Fruit fly (Drosophila melanogaster) whole organism, prepupa: ENCODE results near the gene CG18765.

Experiments used
- Blimp-1 ChIP-seq: fragments of 200-800 bp; sonication (Bioruptor generic); optimal IDR thresholded peaks from 3 replicates; lab custom pipeline; 2017; ENCODE audit warnings: missing biosample characterization, missing genetic modification characterization, mild to moderate bottlenecking, moderate library complexity, missing genetic modification reagents
- CG10669 ChIP-seq: fragments of 200-800 bp; sonication (Bioruptor generic); optimal IDR thresholded peaks from 3 replicates; lab custom pipeline; 2018; ENCODE audit warnings: missing biosample characterization, mild to moderate bottlenecking, missing genetic modification characterization, moderate library complexity
- CG11294 ChIP-seq: fragments of 200-800 bp; sonication (Bioruptor generic); IDR thresholded peaks from 2 replicates; pipeline ENCODE4 v1.3.6; 2022; ENCODE audit warnings: missing biosample characterization, missing genetic modification characterization
- CG11762 ChIP-seq: fragments of 200-800 bp; sonication (Bioruptor generic); optimal IDR thresholded peaks from 3 replicates; lab custom pipeline; 2016; ENCODE audit warnings: missing biosample characterization, missing genetic modification characterization; ENCODE audit not compliant: insufficient read depth
- CG11902 ChIP-seq: fragments of 200-800 bp; sonication (Bioruptor generic); optimal IDR thresholded peaks from 3 replicates; lab custom pipeline; 2016; ENCODE audit warnings: missing biosample characterization, missing genetic modification characterization
- CG15336 ChIP-seq: fragments of 200-800 bp; sonication (Bioruptor generic); IDR thresholded peaks from 2 replicates; pipeline ENCODE4 v1.3.6; 2022; ENCODE audit warnings: missing biosample characterization, missing genetic modification characterization
- CG1621 ChIP-seq: fragments of 200-800 bp; sonication (Bioruptor generic); optimal IDR thresholded peaks from 3 replicates; lab custom pipeline; 2018; ENCODE audit warnings: missing biosample characterization, mild to moderate bottlenecking, missing genetic modification characterization
- CG16779 ChIP-seq: fragments of 200-800 bp; sonication (Bioruptor generic); optimal IDR thresholded peaks from 3 replicates; lab custom pipeline; 2017; ENCODE audit warnings: missing biosample characterization, mild to moderate bottlenecking, missing genetic modification characterization
- CG3032 ChIP-seq: fragments of 200-800 bp; optimal IDR thresholded peaks from 2 replicates; lab custom pipeline; 2019; ENCODE audit warnings: missing biosample characterization, mild to moderate bottlenecking, missing genetic modification characterization, moderate library complexity
- CG31627 ChIP-seq: fragments of 200-800 bp; sonication (Bioruptor generic); optimal IDR thresholded peaks from 3 replicates; lab custom pipeline; 2016; ENCODE audit warnings: missing biosample characterization, missing genetic modification characterization
- CG32006 ChIP-seq: fragments of 200-800 bp; sonication (Bioruptor generic); optimal IDR thresholded peaks from 3 replicates; lab custom pipeline; 2017; ENCODE audit warnings: missing biosample characterization, mild to moderate bottlenecking, missing genetic modification characterization
- CG34406 ChIP-seq: fragments of 200-800 bp; sonication (Bioruptor generic); optimal IDR thresholded peaks from 3 replicates; lab custom pipeline; 2016; ENCODE audit warnings: missing biosample characterization, missing genetic modification characterization
- CG4318 ChIP-seq: fragments of 200-800 bp; sonication (Bioruptor generic); optimal IDR thresholded peaks from 3 replicates; lab custom pipeline; 2017; ENCODE audit warnings: missing biosample characterization, mild to moderate bottlenecking, missing genetic modification characterization
- CG6276 ChIP-seq: fragments of 200-800 bp; sonication (Bioruptor generic); optimal IDR thresholded peaks from 2 replicates; lab custom pipeline; 2017; ENCODE audit warnings: missing biosample characterization, mild to moderate bottlenecking, missing genetic modification characterization
- CG6808 ChIP-seq: fragments of 200-800 bp; sonication (Bioruptor generic); optimal IDR thresholded peaks from 3 replicates; lab custom pipeline; 2017; ENCODE audit warnings: missing biosample characterization, missing genetic modification characterization, mild to moderate bottlenecking, moderate library complexity, missing genetic modification reagents
- CG7368 ChIP-seq: fragments of 200-800 bp; sonication (Bioruptor generic); optimal IDR thresholded peaks from 3 replicates; lab custom pipeline; 2016; ENCODE audit warnings: missing biosample characterization, missing genetic modification characterization
- CG8119 ChIP-seq: fragments of 200-800 bp; sonication (Bioruptor generic); IDR thresholded peaks from 3 replicates; pipeline ENCODE4 v1.3.6; 2022; ENCODE audit warnings: missing biosample characterization, missing genetic modification characterization
- CG8632 ChIP-seq: fragments of 200-800 bp; sonication (Bioruptor generic); optimal IDR thresholded peaks from 3 replicates; lab custom pipeline; 2016; ENCODE audit warnings: missing biosample characterization, missing genetic modification characterization
- CG9139 ChIP-seq: fragments of 200-800 bp; sonication (Bioruptor generic); optimal IDR thresholded peaks from 3 replicates; lab custom pipeline; 2017; ENCODE audit warnings: missing biosample characterization, mild to moderate bottlenecking, missing genetic modification characterization
- Eip75B ChIP-seq: fragments of 200-800 bp; sonication (Bioruptor generic); optimal IDR thresholded peaks from 3 replicates; lab custom pipeline; 2016; ENCODE audit warnings: missing biosample characterization, missing genetic modification characterization
- Eip78C ChIP-seq: fragments of 200-800 bp; sonication (Bioruptor generic); peaks from one replicate; lab custom pipeline; 2016; ENCODE audit warnings: missing biosample characterization, missing genetic modification characterization
- Eip93F ChIP-seq: fragments of 200-800 bp; sonication (Bioruptor generic); optimal IDR thresholded peaks from 2 replicates; lab custom pipeline; 2016; ENCODE audit warnings: missing biosample characterization, mild to moderate bottlenecking, missing genetic modification characterization
- Ets96B ChIP-seq: fragments of 200-800 bp; optimal IDR thresholded peaks from 2 replicates; lab custom pipeline; 2019; ENCODE audit warnings: missing biosample characterization, mild to moderate bottlenecking, missing genetic modification characterization, moderate library complexity
- Gug ChIP-seq: fragments of 200-800 bp; sonication (Bioruptor generic); IDR thresholded peaks from 2 replicates; pipeline ENCODE4 v1.3.6; 2022; ENCODE audit warnings: missing biosample characterization, missing genetic modification characterization
- Hr4 ChIP-seq: fragments of 200-800 bp; sonication (Bioruptor generic); optimal IDR thresholded peaks from 3 replicates; lab custom pipeline; 2016; ENCODE audit warnings: missing biosample characterization, missing genetic modification characterization
- Lpt ChIP-seq: fragments of 200-800 bp; sonication (Bioruptor generic); optimal IDR thresholded peaks from 3 replicates; lab custom pipeline; 2016; ENCODE audit warnings: missing biosample characterization, missing genetic modification characterization
- Met ChIP-seq: fragments of 200-800 bp; sonication (Bioruptor generic); optimal IDR thresholded peaks from 3 replicates; lab custom pipeline; 2016; ENCODE audit warnings: missing biosample characterization, missing genetic modification characterization
- Smox ChIP-seq: fragments of 200-800 bp; sonication (Bioruptor generic); optimal IDR thresholded peaks from 3 replicates; lab custom pipeline; 2016; ENCODE audit warnings: missing biosample characterization, missing genetic modification characterization
- Sox102F ChIP-seq: fragments of 200-800 bp; sonication (Bioruptor generic); optimal IDR thresholded peaks from 2 replicates; lab custom pipeline; 2016; ENCODE audit warnings: missing biosample characterization, mild to moderate bottlenecking, missing genetic modification characterization
- Sox14 ChIP-seq: fragments of 200-800 bp; sonication (Bioruptor generic); optimal IDR thresholded peaks from 3 replicates; lab custom pipeline; 2016; ENCODE audit warnings: missing biosample characterization, missing genetic modification characterization
- Sox15 ChIP-seq: fragments of 200-800 bp; sonication (Bioruptor generic); optimal IDR thresholded peaks from 3 replicates; lab custom pipeline; 2016; ENCODE audit warnings: missing biosample characterization, missing genetic modification characterization
- achi ChIP-seq: fragments of 200-800 bp; sonication (Bioruptor generic); optimal IDR thresholded peaks from 3 replicates; lab custom pipeline; 2016; ENCODE audit warnings: missing biosample characterization, missing genetic modification characterization
- acj6 ChIP-seq: fragments of 200-800 bp; sonication (Bioruptor generic); optimal IDR thresholded peaks from 3 replicates; lab custom pipeline; 2016; ENCODE audit warnings: missing biosample characterization, missing genetic modification characterization
- cyc ChIP-seq: fragments of 200-800 bp; sonication (Bioruptor generic); optimal IDR thresholded peaks from 3 replicates; lab custom pipeline; 2016; ENCODE audit warnings: missing biosample characterization, missing genetic modification characterization
- dac ChIP-seq: fragments of 200-800 bp; sonication (Bioruptor generic); optimal IDR thresholded peaks from 2 replicates; lab custom pipeline; 2017; ENCODE audit warnings: missing biosample characterization, mild to moderate bottlenecking, missing genetic modification characterization
- dsx ChIP-seq: fragments of 200-800 bp; optimal IDR thresholded peaks from 3 replicates; lab custom pipeline; 2019; ENCODE audit warnings: missing biosample characterization, mild to moderate bottlenecking, missing genetic modification characterization, moderate library complexity; ENCODE audit not compliant: poor library complexity, severe bottlenecking
- eg ChIP-seq: fragments of 200-800 bp; sonication (Bioruptor generic); IDR thresholded peaks from 3 replicates; pipeline ENCODE4 v1.3.6; 2022; ENCODE audit warnings: missing biosample characterization, missing genetic modification characterization
- fkh ChIP-seq: fragments of 200-800 bp; sonication (Bioruptor generic); optimal IDR thresholded peaks from 3 replicates; lab custom pipeline; 2017; ENCODE audit warnings: missing biosample characterization, mild to moderate bottlenecking, missing genetic modification characterization, moderate library complexity
- net ChIP-seq: fragments of 200-800 bp; sonication (Bioruptor generic); optimal IDR thresholded peaks from 3 replicates; lab custom pipeline; 2016; ENCODE audit warnings: missing biosample characterization, missing genetic modification characterization
- pdm3 ChIP-seq: fragments of 200-800 bp; sonication (Bioruptor generic); optimal IDR thresholded peaks from 3 replicates; lab custom pipeline; 2016; ENCODE audit warnings: missing biosample characterization, missing genetic modification characterization
- salr ChIP-seq, 2 experiments: fragments of 200-800 bp; sonication (Bioruptor generic); optimal IDR thresholded peaks; 3 replicates each; lab custom pipeline; 2016 to 2018; ENCODE audit warnings: missing biosample characterization in 2 of 2, missing genetic modification characterization in 2 of 2, mild to moderate bottlenecking in 1 of 2
- spab ChIP-seq: fragments of 200-800 bp; sonication (Bioruptor generic); optimal IDR thresholded peaks from 2 replicates; lab custom pipeline; 2017; ENCODE audit warnings: missing biosample characterization, mild to moderate bottlenecking, missing genetic modification characterization, missing genetic modification reagents
- ss ChIP-seq, 2 experiments: fragments of 200-800 bp; sonication (Bioruptor generic); optimal IDR thresholded peaks; 2 replicates in 1 of 2; 3 replicates in 1 of 2; lab custom pipeline; 2017 to 2018; ENCODE audit warnings: mild to moderate bottlenecking in 2 of 2, missing biosample characterization in 2 of 2, missing genetic modification characterization in 2 of 2, moderate library complexity in 1 of 2
- svp ChIP-seq: fragments of 200-800 bp; sonication (Bioruptor generic); peaks from one replicate; lab custom pipeline; 2016; ENCODE audit warnings: missing biosample characterization, missing genetic modification characterization
- vri ChIP-seq: fragments of 200-800 bp; sonication (Bioruptor generic); optimal IDR thresholded peaks from 3 replicates; lab custom pipeline; 2016; ENCODE audit warnings: missing biosample characterization, mild to moderate bottlenecking, missing genetic modification characterization

CG18765 gene

dm6 chr3R:11650105-11651039 is 41.2 kb downstream of the CG18765 start, which contains the start of the genes Csk and Elp1 (continued):
- TF ChIP-seq Lpt (peak; percentile 2), CG7368 (GFP tag; lab: Kevin White, UChicago) (no peak), spab (GFP tag; lab: Kevin White, UChicago) (no peak), Eip78C (GFP tag; lab: Kevin White, UChicago) (peak; percentile 70), CG15336 (GFP tag; lab: Robert Waterston, UW) (no peak), CG6808 (GFP tag; lab: Kevin White, UChicago) (peak; percentile 6), CG9139 (GFP tag; lab: Kevin White, UChicago) (no peak), Met (GFP tag; lab: Kevin White, UChicago) (peak; percentile 60), net (peak; percentile 23), Sox15 (GFP tag; lab: Kevin White, UChicago) (peak; percentile 22), salr (GFP tag; optimal IDR thresholded peaks at IDR 0.05; lab: Kevin White, UChicago) (no peak), dsx (GFP tag; lab: Kevin White, UChicago) (no peak), CG10669 (peak; percentile 1), Eip93F (GFP tag; lab: Kevin White, UChicago) (peak; percentile 38), cyc (GFP tag; lab: Kevin White, UChicago) (peak; percentile 51), CG34406 (no peak), CG31627 (GFP tag; lab: Kevin White, UChicago) (peak; percentile 38), Gug (GFP tag; lab: Robert Waterston, UW) (peak; percentile 41; the same call in 1 of the 2 replicates), CG16779 (tag; lab: Kevin White, UChicago) (no peak), achi (GFP tag; lab: Kevin White, UChicago) (peak; percentile 57), Eip75B (GFP tag; lab: Kevin White, UChicago) (peak; percentile 42)

- peak; percentile 88 for TF ChIP-seq Sox102F (GFP tag; lab: Kevin White, UChicago)
- TF ChIP-seq Smox (GFP tag; lab: Kevin White, UChicago): peak; percentile 85
- TF ChIP-seq salr (GFP tag; optimal IDR thresholded peaks at IDR 0.05; lab: Kevin White, UChicago): peak; percentile 66 to 71
- TF ChIP-seq CG32006 (GFP tag; lab: Kevin White, UChicago): peak; percentile 86
- peak; percentile 90 for TF ChIP-seq Sox15 (GFP tag; lab: Kevin White, UChicago)
- peak; percentile 37 for TF ChIP-seq CG9139 (GFP tag; lab: Kevin White, UChicago)
- peak; percentile 82 for TF ChIP-seq Eip75B (GFP tag; lab: Kevin White, UChicago)
- TF ChIP-seq Blimp-1 (GFP tag; lab: Kevin White, UChicago): peak; percentile 74
- TF ChIP-seq CG6276: peak; percentile 77
- TF ChIP-seq achi (GFP tag; lab: Kevin White, UChicago): peak; percentile 84
- TF ChIP-seq Gug (GFP tag; lab: Robert Waterston, UW): peak; percentile 83
- no peak for TF ChIP-seq Eip93F (GFP tag; lab: Kevin White, UChicago)
- peak; percentile 73 for TF ChIP-seq vri (GFP tag; lab: Kevin White, UChicago)
- TF ChIP-seq Ets96B (tag; lab: Kevin White, UChicago): peak; percentile 70
- TF ChIP-seq CG3032: peak; percentile 77
- TF ChIP-seq Eip78C (GFP tag; lab: Kevin White, UChicago): peak; percentile 95
- TF ChIP-seq svp (GFP tag; lab: Kevin White, UChicago): peak; percentile 94
- peak; percentile 81 for TF ChIP-seq CG34406
- peak; percentile 81 for TF ChIP-seq CG8119 (GFP tag; lab: Robert Waterston, UW)
- peak; percentile 51 for TF ChIP-seq dac (GFP tag; lab: Kevin White, UChicago)
- TF ChIP-seq CG1621 (tag; lab: Kevin White, UChicago): peak; percentile 66
- TF ChIP-seq CG11294 (GFP tag; lab: Robert Waterston, UW): peak; percentile 81
- TF ChIP-seq CG11902: peak; percentile 89
- peak; percentile 93 for TF ChIP-seq Hr4 (GFP tag; lab: Kevin White, UChicago)
- TF ChIP-seq acj6: peak; percentile 90
- TF ChIP-seq pdm3 (GFP tag; lab: Kevin White, UChicago): peak; percentile 91
- TF ChIP-seq fkh: peak; percentile 68
- TF ChIP-seq eg (GFP tag; lab: Robert Waterston, UW): peak; percentile 94
- TF ChIP-seq CG8632 (GFP tag; lab: Kevin White, UChicago): peak; percentile 80
- peak; percentile 86 for TF ChIP-seq net
- TF ChIP-seq CG4318: peak; percentile 74
- peak; percentile 84 for TF ChIP-seq Sox14
- peak; percentile 59 for TF ChIP-seq CG16779 (tag; lab: Kevin White, UChicago)
- peak in 1 of 2 experiments; percentile 53 for TF ChIP-seq ss (GFP tag; optimal IDR thresholded peaks at IDR 0.05; lab: Kevin White, UChicago)
- TF ChIP-seq CG11762: peak; percentile 83
These were observed 42.1 kb downstream of the CG18765 start for dm6 chr3R:11649449-11649848.
